Worm (Caenorhabditis elegans) whole organism, young adult: ENCODE results near the gene met-2.
A peak's percentile ranks its signal among the peaks of the same experiment; 100 is the strongest.

Source experiments
- B0035.1 ChIP-seq: sonication (generic microtip); optimal IDR thresholded peaks from 2 replicates; lab custom pipeline; 2016; ENCODE audit warnings: missing genetic modification characterization, mild to moderate bottlenecking, missing compliant biosample characterization, missing genotype, missing genetic modification reagents
- B0336.3 ChIP-seq: fragments of 200-800 bp; sonication (Bioruptor generic); IDR thresholded peaks from 2 replicates; pipeline ENCODE4 v1.3.6; 2022; ENCODE audit warnings: missing genetic modification characterization, missing compliant biosample characterization
- C06A6.2 ChIP-seq: fragments of 200-800 bp; sonication (Bioruptor generic); conservative IDR thresholded peaks from 2 replicates; pipeline ENCODE4 v1.3.6; 2022; ENCODE audit warnings: missing genetic modification characterization, missing compliant biosample characterization
- D2030.7 ChIP-seq: fragments of 200-800 bp; sonication (Bioruptor generic); IDR thresholded peaks from 2 replicates; pipeline ENCODE4 v1.3.6; 2022; ENCODE audit warnings: missing genetic modification reagents, missing genetic modification characterization, missing compliant biosample characterization
- F23B12.7 ChIP-seq: sonication (generic microtip); optimal IDR thresholded peaks from 2 replicates; lab custom pipeline; 2017; ENCODE audit warnings: missing genetic modification characterization, mild to moderate bottlenecking, missing compliant biosample characterization, antibody characterized with exemption, moderate library complexity; ENCODE audit not compliant: insufficient read depth
- F33H1.4 ChIP-seq: fragments of 200-800 bp; sonication (Bioruptor generic); IDR thresholded peaks from 2 replicates; pipeline ENCODE4 v1.3.6; 2022; ENCODE audit warnings: missing genetic modification reagents, missing genetic modification characterization, missing compliant biosample characterization
- F37B4.10 ChIP-seq: fragments of 200-800 bp; sonication (Bioruptor generic); IDR thresholded peaks from 2 replicates; pipeline ENCODE4 v1.3.6; 2022; ENCODE audit warnings: missing genetic modification characterization, missing compliant biosample characterization
- F49E8.2 ChIP-seq: sonication (generic microtip); optimal IDR thresholded peaks from 3 replicates; lab custom pipeline; 2017; ENCODE audit warnings: missing genetic modification characterization, mild to moderate bottlenecking, missing compliant biosample characterization, antibody characterized with exemption, moderate library complexity; ENCODE audit not compliant: insufficient read depth
- T07F8.4 ChIP-seq: sonication (generic microtip); optimal IDR thresholded peaks from 2 replicates; lab custom pipeline; 2016; ENCODE audit warnings: mild to moderate bottlenecking, missing genetic modification characterization, moderate library complexity, missing compliant biosample characterization
- T26A5.8 ChIP-seq: sonication (generic microtip); optimal IDR thresholded peaks from 2 replicates; lab custom pipeline; 2016; ENCODE audit warnings: missing genetic modification characterization, missing compliant biosample characterization
- ZK185.1 ChIP-seq: sonication (generic microtip); optimal IDR thresholded peaks from 2 replicates; lab custom pipeline; 2016; ENCODE audit warnings: mild to moderate bottlenecking, missing genetic modification characterization, missing compliant biosample characterization; ENCODE audit not compliant: poor library complexity, severe bottlenecking
- attf-3 ChIP-seq: fragments of 200-800 bp; sonication (Bioruptor generic); conservative IDR thresholded peaks from 2 replicates; pipeline ENCODE4 v1.3.6; 2022; ENCODE audit warnings: missing genetic modification reagents, missing genetic modification characterization, missing compliant biosample characterization
- attf-5 ChIP-seq: fragments of 200-800 bp; sonication (Bioruptor generic); optimal IDR thresholded peaks from 2 replicates; lab custom pipeline; 2018; ENCODE audit warnings: mild to moderate bottlenecking, missing genetic modification characterization, missing compliant biosample characterization
- attf-6 ChIP-seq: fragments of 200-800 bp; sonication (Bioruptor generic); IDR thresholded peaks from 2 replicates; pipeline ENCODE4 v1.3.6; 2022; ENCODE audit warnings: missing genetic modification reagents, missing genetic modification characterization, missing compliant biosample characterization
- ccch-3 ChIP-seq: fragments of 200-800 bp; sonication (Bioruptor generic); optimal IDR thresholded peaks from 2 replicates; lab custom pipeline; 2018; ENCODE audit warnings: mild to moderate bottlenecking, missing genetic modification characterization, missing compliant biosample characterization
- ceh-27 ChIP-seq: fragments of 200-800 bp; sonication (Bioruptor generic); optimal IDR thresholded peaks from 2 replicates; lab custom pipeline; 2018; ENCODE audit warnings: mild to moderate bottlenecking, missing genetic modification characterization, moderate library complexity, missing compliant biosample characterization
- ceh-91 ChIP-seq: fragments of 200-800 bp; sonication (Bioruptor generic); IDR thresholded peaks from 2 replicates; pipeline ENCODE4 v1.3.6; 2022; ENCODE audit warnings: missing genetic modification reagents, missing genetic modification characterization, missing compliant biosample characterization
- dpff-1 ChIP-seq: sonication (generic microtip); optimal IDR thresholded peaks from 2 replicates; lab custom pipeline; 2017; ENCODE audit warnings: mild to moderate bottlenecking, missing genetic modification characterization, missing compliant biosample characterization
- efl-1 ChIP-seq: fragments of 150-350 bp; optimal IDR thresholded peaks from 2 replicates; lab custom pipeline; 2014; ENCODE audit warnings: missing biosample characterization, missing genetic modification reagents, missing genetic modification characterization
- fkh-3 ChIP-seq: sonication (generic microtip); optimal IDR thresholded peaks from 2 replicates; lab custom pipeline; 2016; ENCODE audit warnings: mild to moderate bottlenecking, missing genetic modification characterization, missing compliant biosample characterization
- hlh-12 ChIP-seq: sonication (generic microtip); optimal IDR thresholded peaks from 2 replicates; lab custom pipeline; 2016; ENCODE audit warnings: missing genetic modification characterization, missing compliant biosample characterization
- hmg-1.2 ChIP-seq: fragments of 200-800 bp; sonication (Bioruptor generic); IDR thresholded peaks from 2 replicates; pipeline ENCODE4 v1.3.6; 2022; ENCODE audit warnings: missing genetic modification reagents, missing genetic modification characterization, missing compliant biosample characterization
- hmg-20 ChIP-seq: fragments of 200-800 bp; sonication (Bioruptor generic); IDR thresholded peaks from 2 replicates; pipeline ENCODE4 v1.3.6; 2022; ENCODE audit warnings: missing genetic modification reagents, missing genetic modification characterization, missing compliant biosample characterization
- hsf-1 ChIP-seq: fragments of 200-800 bp; sonication (Bioruptor generic); IDR thresholded peaks from 2 replicates; pipeline ENCODE4 v1.3.6; 2022; ENCODE audit warnings: missing genetic modification reagents, missing genetic modification characterization, missing compliant biosample characterization
- let-607 ChIP-seq, 2 experiments: fragments of 200-800 bp in 1 of 2; sonication (Bioruptor generic) in 1 of 2; sonication (generic microtip) in 1 of 2; optimal IDR thresholded peaks; 2 replicates each; lab custom pipeline; 2016 to 2018; ENCODE audit warnings: mild to moderate bottlenecking in 2 of 2, missing compliant biosample characterization in 2 of 2, missing genetic modification characterization in 2 of 2, moderate library complexity in 2 of 2, missing genotype in 1 of 2
- lin-40 ChIP-seq: sonication (generic microtip); optimal IDR thresholded peaks from 2 replicates; lab custom pipeline; 2016; ENCODE audit warnings: missing genetic modification characterization, mild to moderate bottlenecking, missing compliant biosample characterization, missing genotype, missing genetic modification reagents
- lsl-1 ChIP-seq: fragments of 200-800 bp; sonication (Bioruptor generic); optimal IDR thresholded peaks from 2 replicates; lab custom pipeline; 2018; ENCODE audit warnings: mild to moderate bottlenecking, missing genetic modification characterization, moderate library complexity, missing compliant biosample characterization
- lsy-27 ChIP-seq: sonication (generic microtip); optimal IDR thresholded peaks from 2 replicates; lab custom pipeline; 2017; ENCODE audit warnings: missing genetic modification characterization, mild to moderate bottlenecking, missing compliant biosample characterization, antibody characterized with exemption, missing genotype, borderline replicate concordance; ENCODE audit not compliant: insufficient read depth
- madf-10 ChIP-seq: sonication (generic microtip); optimal IDR thresholded peaks from 2 replicates; lab custom pipeline; 2016; ENCODE audit warnings: mild to moderate bottlenecking, missing genetic modification characterization, missing compliant biosample characterization
- madf-3 ChIP-seq: fragments of 200-800 bp; sonication (Bioruptor generic); IDR thresholded peaks from 2 replicates; pipeline ENCODE4 v1.3.6; 2022; ENCODE audit warnings: missing genetic modification reagents, missing genetic modification characterization, missing compliant biosample characterization
- madf-8 ChIP-seq: fragments of 200-800 bp; sonication (Bioruptor generic); conservative IDR thresholded peaks from 2 replicates; pipeline ENCODE4 v1.3.6; 2022; ENCODE audit warnings: missing genetic modification reagents, missing genetic modification characterization, missing compliant biosample characterization
- mel-28 ChIP-seq: sonication (generic microtip); optimal IDR thresholded peaks from 2 replicates; lab custom pipeline; 2016; ENCODE audit warnings: borderline replicate concordance, mild to moderate bottlenecking, missing genetic modification characterization, missing compliant biosample characterization
- nfya-1 ChIP-seq: sonication (generic microtip); optimal IDR thresholded peaks from 2 replicates; lab custom pipeline; 2017; ENCODE audit warnings: antibody characterized with exemption, missing compliant biosample characterization, missing genetic modification characterization, borderline replicate concordance; ENCODE audit not compliant: insufficient read depth
- nfyb-1 ChIP-seq: fragments of 200-800 bp; sonication (Bioruptor generic); IDR thresholded peaks from 2 replicates; pipeline ENCODE4 v1.3.6; 2022; ENCODE audit warnings: missing genetic modification reagents, missing genetic modification characterization, missing compliant biosample characterization
- nhr-179 ChIP-seq: sonication (generic microtip); optimal IDR thresholded peaks from 2 replicates; lab custom pipeline; 2016; ENCODE audit warnings: mild to moderate bottlenecking, missing genetic modification characterization, missing compliant biosample characterization
- nhr-90 ChIP-seq: sonication (generic microtip); optimal IDR thresholded peaks from 2 replicates; lab custom pipeline; 2016; ENCODE audit warnings: missing genotype, mild to moderate bottlenecking, missing genetic modification characterization, missing compliant biosample characterization
- pha-4 ChIP-seq: fragments of 150-350 bp; sonication (generic microtip); optimal IDR thresholded peaks from 2 replicates; lab custom pipeline; 2014; ENCODE audit warnings: missing biosample characterization, missing genetic modification reagents, missing genetic modification characterization
- rpc-1 ChIP-seq, 2 experiments: fragments of 150-350 bp in 1 of 2; sonication (generic microtip) in 1 of 2; optimal IDR thresholded peaks; 2 replicates each; lab custom pipeline; 2014 to 2018; ENCODE audit warnings: missing biosample characterization in 1 of 2, missing genetic modification characterization in 1 of 2, missing genetic modification reagents in 1 of 2, missing genotype in 1 of 2
- sea-2 ChIP-seq: fragments of 200-800 bp; sonication (Bioruptor generic); IDR thresholded peaks from 2 replicates; pipeline ENCODE4 v1.3.6; 2022; ENCODE audit warnings: missing genetic modification characterization, missing compliant biosample characterization
- snpc-1.3 ChIP-seq: sonication (generic microtip); optimal IDR thresholded peaks from 2 replicates; lab custom pipeline; 2017; ENCODE audit warnings: missing genetic modification characterization, mild to moderate bottlenecking, missing compliant biosample characterization, antibody characterized with exemption, moderate library complexity, missing genotype, missing genetic modification reagents; ENCODE audit not compliant: insufficient read depth
- tbp1 ChIP-seq: fragments of 200-800 bp; sonication (Bioruptor generic); optimal IDR thresholded peaks from 2 replicates; lab custom pipeline; 2018; ENCODE audit warnings: mild to moderate bottlenecking, missing genetic modification characterization, missing compliant biosample characterization
- unc-130 ChIP-seq: sonication (generic microtip); optimal IDR thresholded peaks from 2 replicates; lab custom pipeline; 2016; ENCODE audit warnings: missing genetic modification reagents, missing genetic modification characterization, missing compliant biosample characterization
- unc-62 ChIP-seq: fragments of 150-350 bp; optimal IDR thresholded peaks from 2 replicates; lab custom pipeline; 2014; ENCODE audit warnings: missing biosample characterization, missing genetic modification reagents, missing genetic modification characterization
- xnd-1 ChIP-seq: sonication (generic microtip); optimal IDR thresholded peaks from 2 replicates; lab custom pipeline; 2016; ENCODE audit warnings: missing genotype, missing genetic modification reagents, missing genetic modification characterization, missing compliant biosample characterization
- ztf-22 ChIP-seq: fragments of 200-800 bp; sonication (Bioruptor generic); optimal IDR thresholded peaks from 2 replicates; lab custom pipeline; 2018; ENCODE audit warnings: mild to moderate bottlenecking, missing genetic modification characterization, moderate library complexity, missing compliant biosample characterization
- ztf-26 ChIP-seq: sonication (generic microtip); optimal IDR thresholded peaks from 2 replicates; lab custom pipeline; 2017; ENCODE audit warnings: missing genetic modification characterization, missing compliant biosample characterization
- ztf-3 ChIP-seq: fragments of 200-800 bp; sonication (Bioruptor generic); optimal IDR thresholded peaks from 2 replicates; lab custom pipeline; 2018; ENCODE audit warnings: mild to moderate bottlenecking, missing genetic modification characterization, missing compliant biosample characterization

met-2 gene

ce11 chrIII:8358213-8358672, 16.9 kb upstream of the met-2 start, which contains the start of the genes R05D3.8 and rfp-1:
Gene R05D3.8 (minus strand): TSS chrIII:8358327.
Gene rfp-1 (plus strand): TSS chrIII:8358622.
- TF ChIP-seq attf-5 (GFP tag; lab: Kevin White, UChicago), result peak; percentile 71
- peak; percentile 52 for TF ChIP-seq tbp1 (GFP tag; lab: Kevin White, UChicago)
- TF ChIP-seq T26A5.8 (tag; lab: Kevin White, UChicago), result no peak
- TF ChIP-seq C06A6.2 (GFP tag; lab: Robert Waterston, UW), result no peak
- peak; percentile 52 for TF ChIP-seq madf-8
- no peak for TF ChIP-seq B0035.1 (tag; lab: Kevin White, UChicago)
- TF ChIP-seq ztf-22, result no peak
- TF ChIP-seq ceh-91 (GFP tag; lab: Robert Waterston, UW), result peak; percentile 72
- TF ChIP-seq ztf-26 (tag; lab: Kevin White, UChicago), result no peak
- 0 out of 2 replicates have a peak, but pooled peaks have one; percentile 61 for TF ChIP-seq F37B4.10
- no peak for TF ChIP-seq unc-130 (GFP tag; lab: Kevin White, UChicago)
- peak; percentile 47 for TF ChIP-seq lin-40 (tag; lab: Kevin White, UChicago)
- peak; percentile 64 for TF ChIP-seq efl-1 (GFP tag; lab: Kevin White, UChicago)
- no peak for TF ChIP-seq unc-62 (GFP tag; lab: Kevin White, UChicago)
- peak; percentile 67; the same call in 1 of the 2 replicates for TF ChIP-seq nfyb-1
- no peak for TF ChIP-seq T07F8.4 (tag; lab: Kevin White, UChicago)
- TF ChIP-seq B0336.3 (GFP tag; lab: Robert Waterston, UW), result 0 out of 2 replicates have a peak, but pooled peaks have one; percentile 32
- no peak for TF ChIP-seq dpff-1
- peak; percentile 95 for TF ChIP-seq F33H1.4 (GFP tag; lab: Robert Waterston, UW)
- peak; percentile 79 for TF ChIP-seq hsf-1 (GFP tag; lab: Robert Waterston, UW)
- no peak for TF ChIP-seq ztf-3 (GFP tag; lab: Kevin White, UChicago)
- no peak for TF ChIP-seq ccch-3 (GFP tag; lab: Kevin White, UChicago)
- TF ChIP-seq lsl-1, result peak; percentile 94
- peak; percentile 58 for TF ChIP-seq snpc-1.3 (tag; lab: Kevin White, UChicago)
- peak; percentile 61; the same call in 1 of the 2 replicates for TF ChIP-seq D2030.7
- no peak for TF ChIP-seq nfya-1 (tag; lab: Kevin White, UChicago)
- no peak for TF ChIP-seq madf-10 (tag; lab: Kevin White, UChicago)
- peak; percentile 68 for TF ChIP-seq attf-3 (GFP tag; lab: Robert Waterston, UW)
- no peak for TF ChIP-seq pha-4 (tag; lab: Kevin White, UChicago)
- peak; percentile 53; the same call in 1 of the 2 replicates for TF ChIP-seq hmg-1.2 (GFP tag; lab: Robert Waterston, UW)
- no peak for TF ChIP-seq attf-6 (GFP tag; lab: Robert Waterston, UW)
- no peak for TF ChIP-seq nhr-90 (tag; lab: Kevin White, UChicago)
- TF ChIP-seq hlh-12, result no peak
- TF ChIP-seq madf-3 (GFP tag; lab: Robert Waterston, UW), result 0 out of 2 replicates have a peak, but pooled peaks have one; percentile 16
- TF ChIP-seq lsy-27 (tag; lab: Kevin White, UChicago), result no peak
- TF ChIP-seq hmg-20 (GFP tag; lab: Robert Waterston, UW), result no peak
- TF ChIP-seq F49E8.2 (tag; lab: Kevin White, UChicago), result peak; percentile 29
- no peak for TF ChIP-seq rpc-1 (optimal IDR thresholded peaks at IDR 0.05; lab: Kevin White, UChicago)
- no peak for TF ChIP-seq rpc-1 (tag; optimal IDR thresholded peaks at IDR 0.05; lab: Kevin White, UChicago)
- no peak for TF ChIP-seq mel-28
- no peak for TF ChIP-seq sea-2 (GFP tag; lab: Robert Waterston, UW)
- TF ChIP-seq ZK185.1, result peak; percentile 3
- TF ChIP-seq let-607 (tag; optimal IDR thresholded peaks at IDR 0.05; lab: Kevin White, UChicago), result no peak
- TF ChIP-seq fkh-3 (tag; lab: Kevin White, UChicago), result no peak
- peak; percentile 77 for TF ChIP-seq ceh-27 (GFP tag; lab: Kevin White, UChicago)
- TF ChIP-seq xnd-1, result peak; percentile 56
- no peak for TF ChIP-seq nhr-179
- TF ChIP-seq F23B12.7 (tag; lab: Kevin White, UChicago), result peak; percentile 84
